Fruit fly (Drosophila melanogaster) whole organism, adult: ENCODE data around the gene spz.

Experiments used
- CG11617 ChIP-seq: fragments of 200-800 bp; sonication (Bioruptor generic); optimal IDR thresholded peaks from 2 replicates; lab custom pipeline; 2017; ENCODE audit warnings: mild to moderate bottlenecking, missing biosample characterization, missing genetic modification reagents, missing genetic modification characterization
- CG12768 ChIP-seq: fragments of 200-800 bp; sonication (Bioruptor generic); optimal IDR thresholded peaks from 2 replicates; lab custom pipeline; 2017; ENCODE audit warnings: missing biosample characterization, missing genetic modification characterization, mild to moderate bottlenecking, moderate library complexity, missing genetic modification reagents
- CG14711 ChIP-seq: fragments of 200-800 bp; sonication (Bioruptor generic); optimal IDR thresholded peaks from 2 replicates; lab custom pipeline; 2018; ENCODE audit warnings: missing biosample characterization, mild to moderate bottlenecking, missing genetic modification characterization, moderate library complexity
- CG1620 ChIP-seq: fragments of 200-800 bp; sonication (Bioruptor generic); optimal IDR thresholded peaks from 2 replicates; lab custom pipeline; 2016; ENCODE audit warnings: missing biosample characterization, missing genetic modification characterization
- CG33017 ChIP-seq: fragments of 200-800 bp; sonication (Bioruptor generic); optimal IDR thresholded peaks from 2 replicates; lab custom pipeline; 2018; ENCODE audit warnings: missing biosample characterization, mild to moderate bottlenecking, missing genetic modification characterization, moderate library complexity
- CG5204 ChIP-seq: fragments of 200-800 bp; sonication (Bioruptor generic); optimal IDR thresholded peaks from 2 replicates; lab custom pipeline; 2016; ENCODE audit warnings: missing biosample characterization, missing genetic modification characterization
- CG7045 ChIP-seq: fragments of 200-800 bp; sonication (Bioruptor generic); optimal IDR thresholded peaks from 2 replicates; lab custom pipeline; 2017; ENCODE audit warnings: missing biosample characterization, mild to moderate bottlenecking, missing genetic modification characterization
- CG7101 ChIP-seq: fragments of 200-800 bp; sonication (Bioruptor generic); optimal IDR thresholded peaks from 2 replicates; lab custom pipeline; 2018; ENCODE audit warnings: missing biosample characterization, mild to moderate bottlenecking, missing genetic modification characterization, moderate library complexity
- Clk ChIP-seq: fragments of 200-800 bp; sonication (Bioruptor generic); optimal IDR thresholded peaks from 2 replicates; lab custom pipeline; 2017; ENCODE audit warnings: missing biosample characterization, missing genetic modification characterization
- Crg-1 ChIP-seq: fragments of 200-800 bp; sonication (Bioruptor generic); optimal IDR thresholded peaks from 2 replicates; lab custom pipeline; 2016; ENCODE audit warnings: missing biosample characterization, missing genetic modification characterization
- Hr96 ChIP-seq: fragments of 200-800 bp; sonication (Bioruptor generic); optimal IDR thresholded peaks from 2 replicates; lab custom pipeline; 2016; ENCODE audit warnings: missing biosample characterization, missing genetic modification characterization
- Mnt ChIP-seq: fragments of 200-800 bp; sonication (Bioruptor generic); optimal IDR thresholded peaks from 2 replicates; lab custom pipeline; 2016; ENCODE audit warnings: missing biosample characterization, mild to moderate bottlenecking, missing genetic modification characterization
- bab1 ChIP-seq: fragments of 200-800 bp; sonication (Bioruptor generic); optimal IDR thresholded peaks from 3 replicates; lab custom pipeline; 2019; ENCODE audit warnings: missing biosample characterization, mild to moderate bottlenecking, missing genetic modification characterization, moderate library complexity
- cic ChIP-seq: fragments of 200-800 bp; sonication (Bioruptor generic); optimal IDR thresholded peaks from 2 replicates; lab custom pipeline; 2017; ENCODE audit warnings: missing biosample characterization, mild to moderate bottlenecking, missing genetic modification characterization, moderate library complexity
- cnc ChIP-seq, 2 experiments: fragments of >200 bp; optimal IDR thresholded peaks; 2 replicates each; lab custom pipeline; 2017
- kay ChIP-seq: fragments of 200-800 bp; sonication (Bioruptor generic); peaks from one replicate; lab custom pipeline; 2016; ENCODE audit warnings: missing biosample characterization, missing genetic modification characterization, borderline replicate concordance
- ovo ChIP-seq: fragments of 200-800 bp; sonication (Bioruptor generic); optimal IDR thresholded peaks from 2 replicates; lab custom pipeline; 2016; ENCODE audit warnings: missing biosample characterization, missing genetic modification characterization
- pad ChIP-seq: fragments of 200-800 bp; sonication (Bioruptor generic); optimal IDR thresholded peaks from 3 replicates; lab custom pipeline; 2017; ENCODE audit warnings: missing biosample characterization, missing genetic modification characterization, mild to moderate bottlenecking, moderate library complexity, missing genetic modification reagents
- tj ChIP-seq: fragments of 200-800 bp; sonication (Bioruptor generic); optimal IDR thresholded peaks from 3 replicates; lab custom pipeline; 2017; ENCODE audit warnings: missing biosample characterization, mild to moderate bottlenecking, missing genetic modification characterization, moderate library complexity
- toe ChIP-seq: fragments of 200-800 bp; sonication (Bioruptor generic); optimal IDR thresholded peaks from 2 replicates; lab custom pipeline; 2016; ENCODE audit warnings: missing biosample characterization, missing genetic modification characterization

spz gene

dm6 chr3R:27061916-27062315 lies 8.0 kb downstream of the spz start, which contains the start of gene CG34292:
Gene CG34292 (plus strand): TSS chr3R:27062216.
- TF ChIP-seq tj (GFP tag; lab: Kevin White, UChicago) (no peak), CG12768 (GFP tag; lab: Kevin White, UChicago) (no peak), cnc (optimal IDR thresholded peaks at IDR 0.05; lab: Kevin White, UChicago) (no peak), Mnt (GFP tag; lab: Kevin White, UChicago) (no peak), bab1 (GFP tag; lab: Kevin White, UChicago) (no peak), Hr96 (GFP tag; lab: Kevin White, UChicago) (no peak), Clk (GFP tag; lab: Kevin White, UChicago) (no peak), CG7101 (tag; lab: Kevin White, UChicago) (no peak), CG11617 (GFP tag; lab: Kevin White, UChicago) (no peak), kay (GFP tag; lab: Kevin White, UChicago) (no peak)

dm6 chr3R:27056152-27056551 lies 13.7 kb downstream of the spz start:
- no peak for TF ChIP-seq toe (GFP tag; lab: Kevin White, UChicago)
- TF ChIP-seq Clk (GFP tag; lab: Kevin White, UChicago) = no peak
- TF ChIP-seq pad (GFP tag; lab: Kevin White, UChicago) = no peak
- TF ChIP-seq CG5204 (GFP tag; lab: Kevin White, UChicago) = no peak
- TF ChIP-seq CG1620 (GFP tag; lab: Kevin White, UChicago) = no peak
- TF ChIP-seq CG12768 (GFP tag; lab: Kevin White, UChicago) = no peak
- TF ChIP-seq cic (GFP tag; lab: Kevin White, UChicago) = no peak
- TF ChIP-seq CG11617 (GFP tag; lab: Kevin White, UChicago) = no peak
- no peak for TF ChIP-seq bab1 (GFP tag; lab: Kevin White, UChicago)
- no peak for TF ChIP-seq CG14711 (tag; lab: Kevin White, UChicago)
- no peak for TF ChIP-seq cnc (optimal IDR thresholded peaks at IDR 0.05; lab: Kevin White, UChicago)
- no peak for TF ChIP-seq tj (GFP tag; lab: Kevin White, UChicago)
- no peak for TF ChIP-seq CG33017 (tag; lab: Kevin White, UChicago)
- TF ChIP-seq CG7101 (tag; lab: Kevin White, UChicago) = no peak

dm6 chr3R:27049549-27049948 lies 20.3 kb downstream of the spz start:
- TF ChIP-seq CG14711 (tag; lab: Kevin White, UChicago) = no peak
- no peak for TF ChIP-seq CG7101 (tag; lab: Kevin White, UChicago)
- no peak for TF ChIP-seq cic (GFP tag; lab: Kevin White, UChicago)
- TF ChIP-seq bab1 (GFP tag; lab: Kevin White, UChicago) = no peak
- no peak for TF ChIP-seq Mnt (GFP tag; lab: Kevin White, UChicago)
- no peak for TF ChIP-seq pad (GFP tag; lab: Kevin White, UChicago)
- no peak for TF ChIP-seq CG7045 (GFP tag; lab: Kevin White, UChicago)
- no peak for TF ChIP-seq Clk (GFP tag; lab: Kevin White, UChicago)
- no peak for TF ChIP-seq CG5204 (GFP tag; lab: Kevin White, UChicago)
- TF ChIP-seq kay (GFP tag; lab: Kevin White, UChicago) = no peak
- TF ChIP-seq Hr96 (GFP tag; lab: Kevin White, UChicago) = no peak
- no peak for TF ChIP-seq ovo (GFP tag; lab: Kevin White, UChicago)
- TF ChIP-seq CG11617 (GFP tag; lab: Kevin White, UChicago) = no peak
- no peak for TF ChIP-seq CG12768 (GFP tag; lab: Kevin White, UChicago)
- no peak for TF ChIP-seq toe (GFP tag; lab: Kevin White, UChicago)
- TF ChIP-seq cnc (optimal IDR thresholded peaks at IDR 0.05; lab: Kevin White, UChicago) = no peak
- no peak for TF ChIP-seq tj (GFP tag; lab: Kevin White, UChicago)
- no peak for TF ChIP-seq CG33017 (tag; lab: Kevin White, UChicago)
- no peak for TF ChIP-seq CG1620 (GFP tag; lab: Kevin White, UChicago)

dm6 chr3R:27048561-27049270 lies 21.2 kb downstream of the spz start, which contains the start of gene TwdlT:
Gene TwdlT (plus strand): TSS chr3R:27049220.
- TF ChIP-seq CG7101 (tag; lab: Kevin White, UChicago) = no peak
- TF ChIP-seq CG7045 (GFP tag; lab: Kevin White, UChicago) = no peak
- no peak for TF ChIP-seq kay (GFP tag; lab: Kevin White, UChicago)

dm6 chr3R:27040044-27040443 lies 29.8 kb downstream of the spz start:
- TF ChIP-seq CG5204 (GFP tag; lab: Kevin White, UChicago) (no peak), cnc (optimal IDR thresholded peaks at IDR 0.05; lab: Kevin White, UChicago) (no peak), Crg-1 (no peak), ovo (GFP tag; lab: Kevin White, UChicago) (no peak), cic (GFP tag; lab: Kevin White, UChicago) (no peak), kay (GFP tag; lab: Kevin White, UChicago) (no peak), CG1620 (GFP tag; lab: Kevin White, UChicago) (no peak), pad (GFP tag; lab: Kevin White, UChicago) (no peak), CG12768 (GFP tag; lab: Kevin White, UChicago) (no peak), CG7045 (GFP tag; lab: Kevin White, UChicago) (no peak), Mnt (GFP tag; lab: Kevin White, UChicago) (no peak), CG11617 (GFP tag; lab: Kevin White, UChicago) (no peak), CG14711 (tag; lab: Kevin White, UChicago) (no peak), bab1 (GFP tag; lab: Kevin White, UChicago) (no peak), tj (GFP tag; lab: Kevin White, UChicago) (no peak), toe (GFP tag; lab: Kevin White, UChicago) (no peak), CG7101 (tag; lab: Kevin White, UChicago) (no peak), Clk (GFP tag; lab: Kevin White, UChicago) (no peak), Hr96 (GFP tag; lab: Kevin White, UChicago) (no peak), CG33017 (tag; lab: Kevin White, UChicago) (no peak)
